Worm (Caenorhabditis elegans) whole organism, L4 larva: ENCODE results near the gene F55D10.4.
A peak's percentile ranks its signal among the peaks of the same experiment; 100 is the strongest.

ENCODE experiments used
- F10B5.3 ChIP-seq: sonication (generic microtip); optimal IDR thresholded peaks from 2 replicates; lab custom pipeline; 2016; ENCODE audit warnings: mild to moderate bottlenecking, missing genetic modification characterization, missing compliant biosample characterization
- F26F4.8 ChIP-seq: fragments of 200-800 bp; sonication (Bioruptor generic); conservative IDR thresholded peaks from 2 replicates; pipeline ENCODE4 v1.3.6; 2022; ENCODE audit warnings: missing genetic modification characterization, missing compliant biosample characterization
- F37D6.2 ChIP-seq: sonication (generic microtip); optimal IDR thresholded peaks from 2 replicates; lab custom pipeline; 2016; ENCODE audit warnings: mild to moderate bottlenecking, missing genetic modification characterization, missing compliant biosample characterization
- F49E8.2 ChIP-seq: sonication (generic microtip); optimal IDR thresholded peaks from 2 replicates; lab custom pipeline; 2016; ENCODE audit warnings: missing compliant biosample characterization, mild to moderate bottlenecking, missing genetic modification characterization, borderline replicate concordance
- R02D3.7 ChIP-seq: fragments of 150-350 bp; sonication (generic microtip); optimal IDR thresholded peaks from 3 replicates; lab custom pipeline; 2014; ENCODE audit warnings: missing biosample characterization, missing genetic modification characterization
- T26A8.4 ChIP-seq: fragments of 200-800 bp; sonication (Bioruptor generic); IDR thresholded peaks from 2 replicates; pipeline ENCODE4 v1.3.6; 2022; ENCODE audit warnings: missing genetic modification characterization, missing compliant biosample characterization
- Y5F2A.4 ChIP-seq: fragments of 200-800 bp; sonication (Bioruptor generic); optimal IDR thresholded peaks from 2 replicates; lab custom pipeline; 2018; ENCODE audit warnings: mild to moderate bottlenecking, missing genetic modification characterization, missing compliant biosample characterization
- aly-2 ChIP-seq: sonication (generic microtip); optimal IDR thresholded peaks from 2 replicates; lab custom pipeline; 2018; ENCODE audit warnings: missing biosample characterization, missing genetic modification characterization
- ama-1 ChIP-seq: fragments of 150-350 bp; optimal IDR thresholded peaks from 2 replicates; lab custom pipeline; 2014; ENCODE audit warnings: inconsistent platforms, mixed read lengths
- arid-1 ChIP-seq: fragments of 200-800 bp; sonication (Bioruptor generic); conservative IDR thresholded peaks from 2 replicates; pipeline ENCODE4 v1.3.6; 2022; ENCODE audit warnings: missing genetic modification reagents, missing genetic modification characterization, missing compliant biosample characterization
- attf-4 ChIP-seq: sonication (generic microtip); optimal IDR thresholded peaks from 3 replicates; lab custom pipeline; 2017; ENCODE audit warnings: missing biosample characterization, missing genetic modification characterization
- ceh-32 ChIP-seq: sonication (generic microtip); optimal IDR thresholded peaks from 2 replicates; lab custom pipeline; 2016; ENCODE audit warnings: mild to moderate bottlenecking, missing genetic modification characterization, missing compliant biosample characterization; ENCODE audit not compliant: poor library complexity
- ceh-44 ChIP-seq: fragments of 200-800 bp; sonication (Bioruptor generic); IDR thresholded peaks from 2 replicates; pipeline ENCODE4 v1.3.6; 2022; ENCODE audit warnings: missing genetic modification reagents, missing genetic modification characterization, missing compliant biosample characterization
- ceh-82 ChIP-seq: sonication (generic microtip); optimal IDR thresholded peaks from 2 replicates; lab custom pipeline; 2017; ENCODE audit warnings: missing biosample characterization, missing genetic modification characterization
- ctbp-1 ChIP-seq: fragments of 200-800 bp; sonication (Bioruptor generic); IDR thresholded peaks from 2 replicates; pipeline ENCODE4 v1.3.6; 2022; ENCODE audit warnings: missing genetic modification reagents, missing genetic modification characterization, missing compliant biosample characterization
- daf-12 ChIP-seq: fragments of 150-350 bp; optimal IDR thresholded peaks from 2 replicates; lab custom pipeline; 2014; ENCODE audit warnings: missing biosample characterization, missing genetic modification reagents, missing genetic modification characterization
- daf-19 ChIP-seq: fragments of 200-800 bp; sonication (Bioruptor generic); conservative IDR thresholded peaks from 2 replicates; pipeline ENCODE4 v1.3.6; 2022; ENCODE audit warnings: missing genetic modification characterization, missing compliant biosample characterization
- daf-8 ChIP-seq: fragments of 200-800 bp; sonication (Bioruptor generic); IDR thresholded peaks from 2 replicates; pipeline ENCODE4 v1.3.6; 2022; ENCODE audit warnings: missing genetic modification characterization, missing compliant biosample characterization
- dmd-8 ChIP-seq: fragments of 200-800 bp; sonication (Bioruptor generic); IDR thresholded peaks from 2 replicates; pipeline ENCODE4 v1.3.6; 2022; ENCODE audit warnings: missing genetic modification characterization, missing compliant biosample characterization
- dpl-1 ChIP-seq: fragments of 150-350 bp; optimal IDR thresholded peaks from 2 replicates; lab custom pipeline; 2014; ENCODE audit warnings: missing biosample characterization, missing genetic modification reagents, missing genetic modification characterization
- egl-27 ChIP-seq: sonication (generic microtip); optimal IDR thresholded peaks from 3 replicates; lab custom pipeline; 2017; ENCODE audit warnings: missing biosample characterization, missing genetic modification reagents, missing genetic modification characterization
- fkh-10 ChIP-seq: fragments of 150-350 bp; optimal IDR thresholded peaks from 2 replicates; lab custom pipeline; 2014; ENCODE audit warnings: missing biosample characterization, missing genetic modification reagents, missing genetic modification characterization
- fos-1 ChIP-seq: fragments of 150-350 bp; optimal IDR thresholded peaks from 2 replicates; lab custom pipeline; 2014; ENCODE audit warnings: missing biosample characterization, missing genetic modification characterization
- gei-8 ChIP-seq: fragments of 200-800 bp; sonication (Bioruptor generic); optimal IDR thresholded peaks from 2 replicates; lab custom pipeline; 2018; ENCODE audit warnings: mild to moderate bottlenecking, missing genetic modification characterization, missing compliant biosample characterization
- hif-1 ChIP-seq, 2 experiments: sonication (generic microtip); optimal IDR thresholded peaks; 2 replicates each; lab custom pipeline; 2016 to 2017; ENCODE audit warnings: missing compliant biosample characterization in 2 of 2, missing genetic modification characterization in 2 of 2, missing genetic modification reagents in 2 of 2, missing genotype in 2 of 2, mild to moderate bottlenecking in 1 of 2
- jun-1 ChIP-seq: fragments of 150-350 bp; optimal IDR thresholded peaks from 2 replicates; lab custom pipeline; 2014; ENCODE audit warnings: missing biosample characterization, missing genetic modification reagents, missing genetic modification characterization
- lim-7 ChIP-seq: fragments of 200-800 bp; sonication (Bioruptor generic); IDR thresholded peaks from 2 replicates; pipeline ENCODE4 v1.3.6; 2022; ENCODE audit warnings: missing genetic modification characterization, missing compliant biosample characterization
- lin-15B ChIP-seq: fragments of 150-350 bp; sonication (generic microtip); optimal IDR thresholded peaks from 3 replicates; lab custom pipeline; 2014; ENCODE audit warnings: missing biosample characterization, missing genetic modification characterization
- lin-29 ChIP-seq: fragments of 200-800 bp; sonication (Bioruptor generic); IDR thresholded peaks from 2 replicates; pipeline ENCODE4 v1.3.6; 2022; ENCODE audit warnings: missing genetic modification reagents, missing genetic modification characterization, missing compliant biosample characterization
- lin-39 ChIP-seq: fragments of 150-350 bp; optimal IDR thresholded peaks from 2 replicates; lab custom pipeline; 2014; ENCODE audit warnings: missing biosample characterization, missing genetic modification reagents, missing genetic modification characterization
- lsy-2 ChIP-seq, 2 experiments: fragments of 150-350 bp in 1 of 2; sonication (generic microtip) in 1 of 2; optimal IDR thresholded peaks; 2 replicates each; lab custom pipeline; 2014 to 2017; ENCODE audit warnings: missing biosample characterization in 2 of 2, missing genetic modification characterization in 2 of 2
- madf-9 ChIP-seq: fragments of 200-800 bp; sonication (Bioruptor generic); conservative IDR thresholded peaks from 2 replicates; pipeline ENCODE4 v1.3.6; 2022; ENCODE audit warnings: missing genetic modification reagents, missing genetic modification characterization, missing compliant biosample characterization
- mdt-29 ChIP-seq: fragments of 200-800 bp; sonication (Bioruptor generic); IDR thresholded peaks from 2 replicates; pipeline ENCODE4 v1.3.6; 2022; ENCODE audit warnings: missing genetic modification reagents, missing genetic modification characterization, missing compliant biosample characterization
- mes-2 ChIP-seq: sonication (generic microtip); optimal IDR thresholded peaks from 2 replicates; lab custom pipeline; 2016; ENCODE audit warnings: missing genotype, mild to moderate bottlenecking, missing genetic modification characterization, missing compliant biosample characterization; ENCODE audit not compliant: poor library complexity, severe bottlenecking
- mxl-2 ChIP-seq: fragments of 200-800 bp; sonication (Bioruptor generic); conservative IDR thresholded peaks from 2 replicates; pipeline ENCODE4 v1.3.6; 2022; ENCODE audit warnings: missing genetic modification reagents, missing genetic modification characterization, missing compliant biosample characterization
- nhr-102 ChIP-seq: sonication (generic microtip); optimal IDR thresholded peaks from 2 replicates; lab custom pipeline; 2016; ENCODE audit warnings: mild to moderate bottlenecking, missing genetic modification characterization, moderate library complexity, missing compliant biosample characterization
- nhr-111 ChIP-seq: fragments of 200-800 bp; sonication (Bioruptor generic); optimal IDR thresholded peaks from 2 replicates; lab custom pipeline; 2018; ENCODE audit warnings: mild to moderate bottlenecking, missing genetic modification characterization, missing compliant biosample characterization
- nhr-28 ChIP-seq: fragments of 150-350 bp; optimal IDR thresholded peaks from 2 replicates; lab custom pipeline; 2014; ENCODE audit warnings: missing biosample characterization, missing genetic modification characterization
- nhr-6 ChIP-seq: fragments of 150-350 bp; optimal IDR thresholded peaks from 2 replicates; lab custom pipeline; 2014; ENCODE audit warnings: missing biosample characterization, missing genetic modification characterization
- nhr-77 ChIP-seq: fragments of 150-350 bp; optimal IDR thresholded peaks from 2 replicates; lab custom pipeline; 2014; ENCODE audit warnings: missing biosample characterization, missing genetic modification characterization
- pha-4 ChIP-seq, 2 experiments: fragments of 150-350 bp in 1 of 2; fragments of 200-800 bp in 1 of 2; sonication (Bioruptor generic) in 1 of 2; IDR thresholded peaks in 1 of 2; optimal IDR thresholded peaks in 1 of 2; 2 replicates each; pipeline versions ENCODE4 v1.3.6 to Lab custom; 2014 to 2022; ENCODE audit warnings: missing genetic modification characterization in 2 of 2, missing genetic modification reagents in 2 of 2, missing biosample characterization in 1 of 2, missing compliant biosample characterization in 1 of 2
- php-3 ChIP-seq: fragments of 200-800 bp; sonication (Bioruptor generic); IDR thresholded peaks from 2 replicates; pipeline ENCODE4 v1.3.6; 2022; ENCODE audit warnings: missing genetic modification reagents, missing genetic modification characterization, missing compliant biosample characterization
- pqm-1 ChIP-seq: sonication (generic microtip); optimal IDR thresholded peaks from 2 replicates; lab custom pipeline; 2017; ENCODE audit warnings: missing biosample characterization, missing genetic modification characterization
- saeg-2 ChIP-seq: fragments of 200-800 bp; sonication (Bioruptor generic); IDR thresholded peaks from 2 replicates; pipeline ENCODE4 v1.3.6; 2022; ENCODE audit warnings: missing genetic modification reagents, missing genetic modification characterization, missing compliant biosample characterization
- snpc-1.2 ChIP-seq: fragments of 200-800 bp; sonication (Bioruptor generic); IDR thresholded peaks from 2 replicates; pipeline ENCODE4 v1.3.6; 2022; ENCODE audit warnings: missing genetic modification reagents, missing genetic modification characterization, missing compliant biosample characterization
- snpc-4 ChIP-seq: fragments of 150-350 bp; optimal IDR thresholded peaks from 2 replicates; lab custom pipeline; 2014; ENCODE audit warnings: missing biosample characterization, missing genetic modification characterization
- spr-3 ChIP-seq: fragments of 200-800 bp; sonication (Bioruptor generic); optimal IDR thresholded peaks from 2 replicates; lab custom pipeline; 2018; ENCODE audit warnings: mild to moderate bottlenecking, missing genetic modification characterization, missing compliant biosample characterization
- tra-1 ChIP-seq: fragments of 200-800 bp; sonication (Bioruptor generic); IDR thresholded peaks from 2 replicates; pipeline ENCODE4 v1.3.6; 2022; ENCODE audit warnings: missing genetic modification reagents, missing genetic modification characterization, missing compliant biosample characterization
- zag-1 ChIP-seq: fragments of 150-350 bp; optimal IDR thresholded peaks from 2 replicates; lab custom pipeline; 2014; ENCODE audit warnings: missing biosample characterization, missing genetic modification characterization
- zfp-2 ChIP-seq: sonication (generic microtip); optimal IDR thresholded peaks from 2 replicates; lab custom pipeline; 2016; ENCODE audit warnings: mild to moderate bottlenecking, missing genetic modification characterization, missing compliant biosample characterization
- zip-11 ChIP-seq: fragments of 200-800 bp; sonication (Bioruptor generic); IDR thresholded peaks from 2 replicates; pipeline ENCODE4 v1.3.6; 2022; ENCODE audit warnings: missing genetic modification characterization, missing compliant biosample characterization
- ztf-11 ChIP-seq: fragments of 150-350 bp; optimal IDR thresholded peaks from 2 replicates; lab custom pipeline; 2014; ENCODE audit warnings: missing biosample characterization, missing genetic modification characterization

Gene F55D10.4

DNA sequence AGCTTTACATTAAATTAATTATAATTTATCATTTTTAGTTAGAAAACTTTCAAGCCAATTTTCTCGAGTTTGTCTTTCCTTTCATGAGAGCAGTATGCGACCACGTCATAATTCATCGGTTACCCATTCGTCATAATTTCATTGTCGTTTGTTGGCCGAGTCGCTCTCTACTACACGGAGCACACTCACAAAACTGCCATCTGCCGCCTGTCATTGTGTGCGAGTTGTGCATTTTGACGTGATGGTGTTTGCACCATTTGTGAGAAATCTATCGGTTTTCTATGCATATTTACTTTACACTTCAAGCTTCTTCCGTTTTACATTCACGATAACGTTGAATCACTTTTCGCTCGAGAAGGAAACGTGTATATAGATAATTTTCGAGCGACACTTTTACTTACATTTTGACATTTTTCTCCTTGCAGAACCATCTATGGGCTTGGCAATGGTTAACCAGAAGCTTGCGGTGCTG is 13.7 kb downstream of the F55D10.4 start, which contains the start of gene dhhc-10 (continued):
- TF ChIP-seq lsy-2 (tag; optimal IDR thresholded peaks at IDR 0.05; lab: Kevin White, UChicago) (peak in 1 of 2 experiments; percentile 73), zfp-2 (tag; lab: Kevin White, UChicago) (no peak), daf-19 (no peak), daf-8 (GFP tag; lab: Robert Waterston, UW) (no peak), ztf-11 (no peak), ama-1 (no peak), nhr-28 (tag; lab: Kevin White, UChicago) (peak; percentile 74), spr-3 (GFP tag; lab: Kevin White, UChicago) (no peak), egl-27 (tag; lab: Kevin White, UChicago) (no peak), madf-9 (GFP tag; lab: Robert Waterston, UW) (0 out of 2 replicates have a peak, but pooled peaks have one; percentile 12), lin-29 (GFP tag; lab: Robert Waterston, UW) (no peak), dmd-8 (no peak), zag-1 (tag; lab: Kevin White, UChicago) (no peak), mdt-29 (GFP tag; lab: Robert Waterston, UW) (no peak), pha-4 (GFP tag; IDR thresholded peaks at IDR 0.05; lab: Robert Waterston, UW) (no peak), pha-4 (tag; optimal IDR thresholded peaks at IDR 0.05; lab: Kevin White, UChicago) (peak; percentile 47), ctbp-1 (no peak), ceh-32 (tag; lab: Kevin White, UChicago) (no peak), jun-1 (tag; lab: Kevin White, UChicago) (no peak), Y5F2A.4 (no peak), gei-8 (GFP tag; lab: Kevin White, UChicago) (no peak), snpc-4 (no peak), ceh-82 (tag; lab: Kevin White, UChicago) (no peak), tra-1 (GFP tag; lab: Robert Waterston, UW) (0 out of 2 replicates have a peak, but pooled peaks have one; percentile 7), ceh-44 (GFP tag; lab: Robert Waterston, UW) (no peak), fos-1 (no peak), lin-15B (tag; lab: Kevin White, UChicago) (no peak), lin-39 (tag; lab: Kevin White, UChicago) (no peak), F26F4.8 (GFP tag; lab: Robert Waterston, UW) (no peak), pqm-1 (tag; lab: Kevin White, UChicago) (peak; percentile 84), nhr-77 (tag; lab: Kevin White, UChicago) (peak; percentile 68), arid-1 (GFP tag; lab: Robert Waterston, UW) (no peak), aly-2 (tag; lab: Kevin White, UChicago) (no peak), daf-12 (no peak), F37D6.2 (tag; lab: Kevin White, UChicago) (no peak), mxl-2 (GFP tag; lab: Robert Waterston, UW) (no peak), snpc-1.2 (GFP tag; lab: Robert Waterston, UW) (no peak), R02D3.7 (tag; lab: Kevin White, UChicago) (no peak), hif-1 (tag; optimal IDR thresholded peaks at IDR 0.05; lab: Kevin White, UChicago) (peak in 1 of 2 experiments; percentile 35), php-3 (peak; percentile 33; the same call in 1 of the 2 replicates), zip-11 (GFP tag; lab: Robert Waterston, UW) (no peak), nhr-102 (tag; lab: Kevin White, UChicago) (peak; percentile 28), F49E8.2 (no peak), F10B5.3 (tag; lab: Kevin White, UChicago) (no peak), nhr-6 (tag; lab: Kevin White, UChicago) (peak; percentile 79), lim-7 (no peak), fkh-10 (GFP tag; lab: Kevin White, UChicago) (no peak), T26A8.4 (GFP tag; lab: Robert Waterston, UW) (peak; percentile 30; the same call in 1 of the 2 replicates), saeg-2 (GFP tag; lab: Robert Waterston, UW) (no peak), nhr-111 (GFP tag; lab: Kevin White, UChicago) (no peak), mes-2 (tag; lab: Kevin White, UChicago) (peak; percentile 74), attf-4 (tag; lab: Kevin White, UChicago) (no peak), dpl-1 (peak; percentile 37)
